Worm (Caenorhabditis elegans) whole organism, L4/young adult: Measurements from ENCODE around the gene C54E4.1.

Experiments used
- W03F9.2 ChIP-seq: fragments of 150-350 bp; optimal IDR thresholded peaks from 2 replicates; lab custom pipeline; 2014; ENCODE audit warnings: missing biosample characterization, missing genetic modification characterization
- him-1 ChIP-seq: sonication (generic microtip); optimal IDR thresholded peaks from 2 replicates; lab custom pipeline; 2016; ENCODE audit warnings: missing genotype, missing genetic modification reagents, missing genetic modification characterization, missing compliant biosample characterization

DNA sequence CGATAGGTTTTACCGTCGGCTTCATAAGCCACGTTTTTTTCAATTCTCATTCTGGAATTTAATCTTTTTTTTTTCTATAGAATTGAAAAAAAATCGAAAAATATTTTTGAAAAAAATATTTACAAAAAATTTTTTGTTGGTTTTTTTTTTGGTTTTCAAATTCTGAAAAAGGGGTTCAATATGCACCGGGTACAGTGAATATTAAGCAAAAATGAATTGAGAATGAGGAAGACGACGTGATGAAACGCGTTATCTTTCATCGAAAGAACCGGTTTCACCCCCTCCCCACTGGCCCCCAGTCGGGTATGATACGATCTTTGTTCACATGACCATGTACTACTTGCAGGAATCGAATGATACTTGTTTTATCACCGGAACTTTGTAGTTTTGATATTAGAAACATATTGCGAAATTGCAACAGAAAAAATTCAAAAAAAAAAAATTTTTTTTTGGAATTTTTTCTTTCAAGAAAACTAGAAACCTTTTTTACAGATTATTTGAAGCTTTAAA is 26.1 kb upstream of the C54E4.1 start, which contains the start of gene C54E4.5:
- no peak for TF ChIP-seq W03F9.2 (tag; lab: Kevin White, UChicago)
- no peak for TF ChIP-seq him-1 (tag; lab: Kevin White, UChicago)
